Worm (Caenorhabditis elegans) whole organism, young adult: ENCODE data around the gene ZK1073.2.
A peak's percentile ranks its signal among the peaks of the same experiment; 100 is the strongest.

ENCODE experiments used
- B0035.1 ChIP-seq: sonication (generic microtip); optimal IDR thresholded peaks from 2 replicates; lab custom pipeline; 2016; ENCODE audit warnings: missing genetic modification characterization, mild to moderate bottlenecking, missing compliant biosample characterization, missing genotype, missing genetic modification reagents
- B0336.3 ChIP-seq: fragments of 200-800 bp; sonication (Bioruptor generic); IDR thresholded peaks from 2 replicates; pipeline ENCODE4 v1.3.6; 2022; ENCODE audit warnings: missing genetic modification characterization, missing compliant biosample characterization
- C17E4.6 ChIP-seq: fragments of 200-800 bp; sonication (Bioruptor generic); IDR thresholded peaks from 2 replicates; pipeline ENCODE4 v1.3.6; 2022; ENCODE audit warnings: missing genetic modification reagents, missing genetic modification characterization, missing compliant biosample characterization
- F10E7.11 ChIP-seq: sonication (generic microtip); optimal IDR thresholded peaks from 2 replicates; lab custom pipeline; 2017; ENCODE audit warnings: mild to moderate bottlenecking, missing genetic modification characterization, moderate library complexity, missing compliant biosample characterization
- F23B12.7 ChIP-seq: sonication (generic microtip); optimal IDR thresholded peaks from 2 replicates; lab custom pipeline; 2017; ENCODE audit warnings: missing genetic modification characterization, mild to moderate bottlenecking, missing compliant biosample characterization, antibody characterized with exemption, moderate library complexity; ENCODE audit not compliant: insufficient read depth
- F33H1.4 ChIP-seq: fragments of 200-800 bp; sonication (Bioruptor generic); IDR thresholded peaks from 2 replicates; pipeline ENCODE4 v1.3.6; 2022; ENCODE audit warnings: missing genetic modification reagents, missing genetic modification characterization, missing compliant biosample characterization
- F49E8.2 ChIP-seq: sonication (generic microtip); optimal IDR thresholded peaks from 3 replicates; lab custom pipeline; 2017; ENCODE audit warnings: missing genetic modification characterization, mild to moderate bottlenecking, missing compliant biosample characterization, antibody characterized with exemption, moderate library complexity; ENCODE audit not compliant: insufficient read depth
- K12H6.12 ChIP-seq: fragments of 200-800 bp; sonication (Bioruptor generic); optimal IDR thresholded peaks from 2 replicates; lab custom pipeline; 2018; ENCODE audit warnings: mild to moderate bottlenecking, missing genetic modification characterization, missing compliant biosample characterization
- Y53G8AR.9 ChIP-seq: fragments of 200-800 bp; sonication (Bioruptor generic); conservative IDR thresholded peaks from 2 replicates; pipeline ENCODE4 v1.3.6; 2022; ENCODE audit warnings: missing genetic modification reagents, missing genetic modification characterization, missing compliant biosample characterization
- ZK185.1 ChIP-seq: sonication (generic microtip); optimal IDR thresholded peaks from 2 replicates; lab custom pipeline; 2016; ENCODE audit warnings: mild to moderate bottlenecking, missing genetic modification characterization, missing compliant biosample characterization; ENCODE audit not compliant: poor library complexity, severe bottlenecking
- ama-1 ChIP-seq, 3 experiments: fragments of 150-350 bp in 1 of 3; sonication (generic microtip) in 2 of 3; optimal IDR thresholded peaks; 2 replicates each; lab custom pipeline; 2014 to 2018; ENCODE audit warnings: missing biosample characterization in 2 of 3, missing genetic modification characterization in 2 of 3, missing genetic modification reagents in 2 of 3
- aptf-2 ChIP-seq: fragments of 200-800 bp; sonication (Bioruptor generic); conservative IDR thresholded peaks from 2 replicates; pipeline ENCODE4 v1.3.6; 2022; ENCODE audit warnings: missing genetic modification reagents, missing genetic modification characterization, missing compliant biosample characterization
- attf-5 ChIP-seq: fragments of 200-800 bp; sonication (Bioruptor generic); optimal IDR thresholded peaks from 2 replicates; lab custom pipeline; 2018; ENCODE audit warnings: mild to moderate bottlenecking, missing genetic modification characterization, missing compliant biosample characterization
- attf-6 ChIP-seq: fragments of 200-800 bp; sonication (Bioruptor generic); IDR thresholded peaks from 2 replicates; pipeline ENCODE4 v1.3.6; 2022; ENCODE audit warnings: missing genetic modification reagents, missing genetic modification characterization, missing compliant biosample characterization
- ceh-40 ChIP-seq: fragments of 200-800 bp; sonication (Bioruptor generic); IDR thresholded peaks from 2 replicates; pipeline ENCODE4 v1.3.6; 2022; ENCODE audit warnings: missing genetic modification characterization, missing compliant biosample characterization
- ceh-79 ChIP-seq: sonication (generic microtip); optimal IDR thresholded peaks from 2 replicates; lab custom pipeline; 2017; ENCODE audit warnings: mild to moderate bottlenecking, missing genetic modification characterization, missing compliant biosample characterization
- chd-7 ChIP-seq: sonication (generic microtip); optimal IDR thresholded peaks from 2 replicates; lab custom pipeline; 2016; ENCODE audit warnings: mild to moderate bottlenecking, missing genetic modification characterization, moderate library complexity, missing compliant biosample characterization
- dox-1 ChIP-seq: fragments of 200-800 bp; sonication (Bioruptor generic); IDR thresholded peaks from 2 replicates; pipeline ENCODE4 v1.3.6; 2022; ENCODE audit warnings: missing genetic modification reagents, missing genetic modification characterization, missing compliant biosample characterization
- dpl-1 ChIP-seq: fragments of 150-350 bp; optimal IDR thresholded peaks from 2 replicates; lab custom pipeline; 2014; ENCODE audit warnings: missing biosample characterization, missing genetic modification reagents, missing genetic modification characterization
- efl-1 ChIP-seq: fragments of 150-350 bp; optimal IDR thresholded peaks from 2 replicates; lab custom pipeline; 2014; ENCODE audit warnings: missing biosample characterization, missing genetic modification reagents, missing genetic modification characterization
- gei-17 ChIP-seq: fragments of 200-800 bp; sonication (Bioruptor generic); optimal IDR thresholded peaks from 2 replicates; lab custom pipeline; 2018; ENCODE audit warnings: mild to moderate bottlenecking, missing genetic modification characterization, missing compliant biosample characterization
- hlh-26 ChIP-seq: fragments of 200-800 bp; sonication (Bioruptor generic); conservative IDR thresholded peaks from 2 replicates; pipeline ENCODE4 v1.3.6; 2022; ENCODE audit warnings: missing genetic modification reagents, missing genetic modification characterization, missing compliant biosample characterization
- hmg-1.2 ChIP-seq: fragments of 200-800 bp; sonication (Bioruptor generic); IDR thresholded peaks from 2 replicates; pipeline ENCODE4 v1.3.6; 2022; ENCODE audit warnings: missing genetic modification reagents, missing genetic modification characterization, missing compliant biosample characterization
- lag-1 ChIP-seq: fragments of 200-800 bp; sonication (Bioruptor generic); IDR thresholded peaks from 2 replicates; pipeline ENCODE4 v1.3.6; 2022; ENCODE audit warnings: missing genetic modification reagents, missing genetic modification characterization, missing compliant biosample characterization
- let-526 ChIP-seq: fragments of 200-800 bp; sonication (Bioruptor generic); IDR thresholded peaks from 2 replicates; pipeline ENCODE4 v1.3.6; 2022; ENCODE audit warnings: missing genetic modification reagents, missing genetic modification characterization, missing compliant biosample characterization
- lin-26 ChIP-seq: fragments of 200-800 bp; sonication (Bioruptor generic); IDR thresholded peaks from 2 replicates; pipeline ENCODE4 v1.3.6; 2022; ENCODE audit warnings: missing genetic modification reagents, missing genetic modification characterization, missing compliant biosample characterization
- lin-40 ChIP-seq: sonication (generic microtip); optimal IDR thresholded peaks from 2 replicates; lab custom pipeline; 2016; ENCODE audit warnings: missing genetic modification characterization, mild to moderate bottlenecking, missing compliant biosample characterization, missing genotype, missing genetic modification reagents
- lsl-1 ChIP-seq: fragments of 200-800 bp; sonication (Bioruptor generic); optimal IDR thresholded peaks from 2 replicates; lab custom pipeline; 2018; ENCODE audit warnings: mild to moderate bottlenecking, missing genetic modification characterization, moderate library complexity, missing compliant biosample characterization
- madf-6 ChIP-seq: fragments of 200-800 bp; sonication (Bioruptor generic); IDR thresholded peaks from 2 replicates; pipeline ENCODE4 v1.3.6; 2022; ENCODE audit warnings: missing genetic modification reagents, missing genetic modification characterization, missing compliant biosample characterization
- mel-28 ChIP-seq: sonication (generic microtip); optimal IDR thresholded peaks from 2 replicates; lab custom pipeline; 2016; ENCODE audit warnings: borderline replicate concordance, mild to moderate bottlenecking, missing genetic modification characterization, missing compliant biosample characterization
- nfya-2 ChIP-seq: fragments of 200-800 bp; sonication (Bioruptor generic); IDR thresholded peaks from 2 replicates; pipeline ENCODE4 v1.3.6; 2022; ENCODE audit warnings: missing genetic modification reagents, missing genetic modification characterization, missing compliant biosample characterization
- nfyb-1 ChIP-seq: fragments of 200-800 bp; sonication (Bioruptor generic); IDR thresholded peaks from 2 replicates; pipeline ENCODE4 v1.3.6; 2022; ENCODE audit warnings: missing genetic modification reagents, missing genetic modification characterization, missing compliant biosample characterization
- nhr-120 ChIP-seq: fragments of 200-800 bp; sonication (Bioruptor generic); IDR thresholded peaks from 2 replicates; pipeline ENCODE4 v1.3.6; 2022; ENCODE audit warnings: missing genetic modification characterization, missing compliant biosample characterization
- pbrm-1 ChIP-seq: fragments of 200-800 bp; sonication (Bioruptor generic); IDR thresholded peaks from 2 replicates; pipeline ENCODE4 v1.3.6; 2022; ENCODE audit warnings: missing genetic modification reagents, missing genetic modification characterization, missing compliant biosample characterization
- pha-4 ChIP-seq: fragments of 150-350 bp; sonication (generic microtip); optimal IDR thresholded peaks from 2 replicates; lab custom pipeline; 2014; ENCODE audit warnings: missing biosample characterization, missing genetic modification reagents, missing genetic modification characterization
- repo-1 ChIP-seq: sonication (generic microtip); optimal IDR thresholded peaks from 2 replicates; lab custom pipeline; 2017; ENCODE audit warnings: mild to moderate bottlenecking, missing genetic modification characterization, missing compliant biosample characterization
- snpc-1.3 ChIP-seq: sonication (generic microtip); optimal IDR thresholded peaks from 2 replicates; lab custom pipeline; 2017; ENCODE audit warnings: missing genetic modification characterization, mild to moderate bottlenecking, missing compliant biosample characterization, antibody characterized with exemption, moderate library complexity, missing genotype, missing genetic modification reagents; ENCODE audit not compliant: insufficient read depth
- snpc-3.4 ChIP-seq: sonication (generic microtip); optimal IDR thresholded peaks from 2 replicates; lab custom pipeline; 2017; ENCODE audit warnings: missing genetic modification characterization, mild to moderate bottlenecking, missing compliant biosample characterization, antibody characterized with exemption, moderate library complexity, missing genotype, missing genetic modification reagents
- tbp1 ChIP-seq: fragments of 200-800 bp; sonication (Bioruptor generic); optimal IDR thresholded peaks from 2 replicates; lab custom pipeline; 2018; ENCODE audit warnings: mild to moderate bottlenecking, missing genetic modification characterization, missing compliant biosample characterization
- zim-3 ChIP-seq: sonication (generic microtip); optimal IDR thresholded peaks from 2 replicates; lab custom pipeline; 2017; ENCODE audit warnings: mild to moderate bottlenecking, missing genetic modification characterization, moderate library complexity, missing compliant biosample characterization
- ztf-22 ChIP-seq: fragments of 200-800 bp; sonication (Bioruptor generic); optimal IDR thresholded peaks from 2 replicates; lab custom pipeline; 2018; ENCODE audit warnings: mild to moderate bottlenecking, missing genetic modification characterization, moderate library complexity, missing compliant biosample characterization
- ztf-26 ChIP-seq: sonication (generic microtip); optimal IDR thresholded peaks from 2 replicates; lab custom pipeline; 2017; ENCODE audit warnings: missing genetic modification characterization, missing compliant biosample characterization
- ztf-6 ChIP-seq: fragments of 200-800 bp; sonication (Bioruptor generic); IDR thresholded peaks from 2 replicates; pipeline ENCODE4 v1.3.6; 2022; ENCODE audit warnings: missing genetic modification reagents, missing genetic modification characterization, missing compliant biosample characterization

The ZK1073.2 gene

DNA sequence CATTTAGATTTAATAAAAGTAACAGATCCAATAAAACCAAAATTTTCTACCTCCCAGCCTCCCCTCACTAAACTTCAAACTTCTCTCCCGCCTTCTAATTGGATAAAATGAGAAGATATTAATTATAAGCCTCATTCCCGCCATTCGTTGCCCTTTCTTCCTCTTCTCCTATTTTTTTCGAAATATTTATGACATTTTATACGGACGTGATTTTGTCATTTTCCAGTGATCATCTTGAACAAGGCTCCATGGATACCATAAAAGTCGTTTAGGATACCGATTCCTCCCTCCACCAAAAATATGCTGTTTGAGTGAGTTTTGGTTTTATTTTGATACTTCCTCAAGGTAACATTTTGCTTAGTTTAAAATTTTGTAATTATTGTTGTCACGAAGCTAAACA lies at the start of gene ZK1073.2:
TSS of gene ZK1073.2 (plus strand) at position 301 of the 400 bp plus-strand sequence.
- TF ChIP-seq tbp1 (GFP tag; lab: Kevin White, UChicago) (no peak), ztf-6 (GFP tag; lab: Robert Waterston, UW) (no peak), attf-5 (GFP tag; lab: Kevin White, UChicago) (no peak), let-526 (GFP tag; lab: Robert Waterston, UW) (no peak)

- TF ChIP-seq lsl-1 (GFP tag; lab: Kevin White, UChicago) (no peak), ztf-26 (tag; lab: Kevin White, UChicago) (no peak), let-526 (GFP tag; lab: Robert Waterston, UW) (no peak), F23B12.7 (tag; lab: Kevin White, UChicago) (no peak), F33H1.4 (GFP tag; lab: Robert Waterston, UW) (no peak), chd-7 (no peak), zim-3 (tag; lab: Kevin White, UChicago) (no peak), K12H6.12 (tag; lab: Kevin White, UChicago) (no peak), efl-1 (GFP tag; lab: Kevin White, UChicago) (no peak)
- TF ChIP-seq, all 124 proteins: peak for 0
These were observed 48.3 kb upstream of the ZK1073.2 start, which contains the start of gene T27A8.7 for ce11 chrX:16055245-16055644. T27A8.7 (plus strand) TSS chrX:16055545.

DNA sequence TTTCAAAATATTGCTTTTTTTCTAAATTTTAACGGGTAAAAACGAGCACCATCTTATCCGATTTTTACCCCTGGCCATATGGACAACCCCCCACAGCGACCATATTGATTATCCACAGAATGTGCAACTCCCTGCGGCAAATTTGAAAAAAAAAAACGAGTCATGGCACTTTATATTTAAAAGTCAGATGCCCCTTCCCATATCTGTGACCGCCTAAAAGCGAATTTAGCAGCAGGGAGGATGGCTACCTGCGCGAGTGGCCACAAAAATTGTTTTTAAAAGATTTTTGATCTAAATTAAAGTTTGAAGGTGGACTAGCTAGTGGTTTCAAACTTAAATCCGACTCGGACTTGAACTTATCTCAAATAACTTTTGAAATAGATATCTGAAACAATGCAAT lies 47.1 kb upstream of the ZK1073.2 start:
- TF ChIP-seq gei-17 (GFP tag; lab: Kevin White, UChicago), result peak; percentile 97
- peak; percentile 97 for TF ChIP-seq F23B12.7 (tag; lab: Kevin White, UChicago)
- TF ChIP-seq dox-1 (GFP tag; lab: Robert Waterston, UW), result peak; percentile 98
- TF ChIP-seq ztf-22, result peak; percentile 94
- TF ChIP-seq nfya-2, result no peak
- peak; percentile 98 for TF ChIP-seq repo-1 (tag; lab: Kevin White, UChicago)
- no peak; the same call in 1 of the 2 replicates for TF ChIP-seq lin-26 (GFP tag; lab: Robert Waterston, UW)
- peak; percentile 21 for TF ChIP-seq snpc-3.4 (tag; lab: Kevin White, UChicago)
- peak; percentile 94 for TF ChIP-seq pbrm-1 (GFP tag; lab: Robert Waterston, UW)
- peak; percentile 97 for TF ChIP-seq Y53G8AR.9 (GFP tag; lab: Robert Waterston, UW)
- TF ChIP-seq attf-6, result no peak
- TF ChIP-seq madf-6 (GFP tag; lab: Robert Waterston, UW), result no peak
- peak; percentile 84; the same call in 1 of the 2 replicates for TF ChIP-seq hmg-1.2
- TF ChIP-seq F49E8.2, result no peak
- TF ChIP-seq zim-3 (tag; lab: Kevin White, UChicago), result peak; percentile 6
- TF ChIP-seq B0035.1 (tag; lab: Kevin White, UChicago), result peak; percentile 94
- TF ChIP-seq C17E4.6 (GFP tag; lab: Robert Waterston, UW), result peak; percentile 83
- TF ChIP-seq lin-40 (tag; lab: Kevin White, UChicago), result peak; percentile 99
- peak; percentile 98 for TF ChIP-seq nfyb-1 (GFP tag; lab: Robert Waterston, UW)
- no peak for TF ChIP-seq nhr-120 (GFP tag; lab: Robert Waterston, UW)
- TF ChIP-seq mel-28, result peak; percentile 78
- peak; percentile 77 for TF ChIP-seq ceh-79 (tag; lab: Kevin White, UChicago)
- peak; percentile 95 for TF ChIP-seq lag-1 (GFP tag; lab: Robert Waterston, UW)
- TF ChIP-seq ZK185.1 (tag; lab: Kevin White, UChicago), result peak; percentile 98
- peak; percentile 15 for TF ChIP-seq snpc-1.3 (tag; lab: Kevin White, UChicago)
- peak; percentile 98 for TF ChIP-seq B0336.3 (GFP tag; lab: Robert Waterston, UW)
- no peak for TF ChIP-seq dpl-1 (GFP tag; lab: Kevin White, UChicago)
- no peak for TF ChIP-seq hlh-26 (GFP tag; lab: Robert Waterston, UW)
- TF ChIP-seq F10E7.11 (tag; lab: Kevin White, UChicago), result peak; percentile 96
- TF ChIP-seq pha-4 (tag; lab: Kevin White, UChicago), result peak; percentile 64
- no peak for TF ChIP-seq ceh-40 (GFP tag; lab: Robert Waterston, UW)
- 0 out of 2 replicates have a peak, but pooled peaks have one; percentile 50 for TF ChIP-seq aptf-2
- TF ChIP-seq ama-1 (optimal IDR thresholded peaks at IDR 0.05; lab: Kevin White, UChicago), result no peak
- TF ChIP-seq ama-1 (GFP tag; optimal IDR thresholded peaks at IDR 0.05; lab: Kevin White, UChicago), result peak; percentile 82 to 88
